Worm (Caenorhabditis elegans) whole organism, L3 larva: ENCODE measurements around the gene R08D7.5.
"Not testable (repeated sequence)": the region's sequence is repeated elsewhere in the genome, so short reads cannot be mapped to it uniquely, and the experiment has no call there.

Experiments
- R02D3.7 ChIP-seq: fragments of 150-350 bp; optimal IDR thresholded peaks from 2 replicates; lab custom pipeline; 2014; ENCODE audit warnings: missing biosample characterization, missing genetic modification characterization
- ceh-28 ChIP-seq: fragments of 150-350 bp; optimal IDR thresholded peaks from 2 replicates; lab custom pipeline; 2014; ENCODE audit warnings: missing biosample characterization, missing genetic modification reagents, missing genetic modification characterization
- daf-12 ChIP-seq: fragments of 150-350 bp; optimal IDR thresholded peaks from 2 replicates; lab custom pipeline; 2014; ENCODE audit warnings: missing biosample characterization, missing genetic modification reagents, missing genetic modification characterization
- egl-27 ChIP-seq: sonication (generic microtip); optimal IDR thresholded peaks from 4 replicates; lab custom pipeline; 2017; ENCODE audit warnings: missing biosample characterization, missing genetic modification reagents, missing genetic modification characterization
- elt-3 ChIP-seq, 3 experiments: fragments of 150-350 bp in 1 of 3; sonication (generic microtip) in 2 of 3; optimal IDR thresholded peaks; 2 replicates in 2 of 3; 4 replicates in 1 of 3; lab custom pipeline; 2014 to 2017; ENCODE audit warnings: missing biosample characterization in 3 of 3, missing genetic modification characterization in 3 of 3
- mdl-1 ChIP-seq: fragments of 150-350 bp; optimal IDR thresholded peaks from 2 replicates; lab custom pipeline; 2014; ENCODE audit warnings: missing biosample characterization, missing genetic modification characterization
- mml-1 ChIP-seq: fragments of 150-350 bp; sonication (generic microtip); optimal IDR thresholded peaks from 3 replicates; lab custom pipeline; 2014; ENCODE audit warnings: missing biosample characterization, missing genetic modification characterization
- nhr-237 ChIP-seq: fragments of 150-350 bp; optimal IDR thresholded peaks from 2 replicates; lab custom pipeline; 2014; ENCODE audit warnings: missing biosample characterization, missing genetic modification characterization
- nhr-28 ChIP-seq: fragments of 150-350 bp; optimal IDR thresholded peaks from 2 replicates; lab custom pipeline; 2014; ENCODE audit warnings: missing biosample characterization, missing genetic modification characterization
- nhr-77 ChIP-seq: fragments of 150-350 bp; optimal IDR thresholded peaks from 2 replicates; lab custom pipeline; 2014; ENCODE audit warnings: missing biosample characterization, missing genetic modification characterization
- tbx-2 ChIP-seq: sonication (generic microtip); optimal IDR thresholded peaks from 2 replicates; lab custom pipeline; 2016; ENCODE audit warnings: mild to moderate bottlenecking, missing genetic modification characterization, missing compliant biosample characterization
- ztf-11 ChIP-seq: fragments of 150-350 bp; optimal IDR thresholded peaks from 2 replicates; lab custom pipeline; 2014; ENCODE audit warnings: missing biosample characterization, missing genetic modification characterization

DNA sequence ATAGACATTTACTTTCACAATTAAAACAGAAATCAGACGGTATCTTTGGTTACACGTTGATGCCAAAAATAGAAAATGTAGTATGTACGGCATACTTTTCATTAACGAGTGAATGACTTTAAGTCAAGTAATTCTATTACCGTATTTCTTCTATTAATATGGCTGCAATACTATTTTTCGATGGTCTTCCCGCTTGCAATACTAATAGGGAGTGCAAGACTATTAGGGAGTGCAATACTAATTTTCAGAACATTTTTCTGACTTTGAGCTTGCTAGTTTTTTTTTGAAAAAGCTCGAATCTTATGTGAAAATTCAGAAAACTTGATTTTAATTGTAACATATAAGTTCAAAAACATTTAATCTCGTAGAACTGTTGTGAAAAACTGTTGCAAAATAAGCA lies 15.8 kb downstream of the R08D7.5 start, which contains the start of gene R08D7.7:
- not testable (repeated sequence) for TF ChIP-seq nhr-237 (tag; lab: Kevin White, UChicago); ztf-11; mdl-1 (tag; lab: Kevin White, UChicago); nhr-77 (tag; lab: Kevin White, UChicago); egl-27 (tag; lab: Kevin White, UChicago); nhr-28 (tag; lab: Kevin White, UChicago); R02D3.7 (tag; lab: Kevin White, UChicago); ceh-28 (tag; lab: Kevin White, UChicago); elt-3 (tag; optimal IDR thresholded peaks at IDR 0.05; lab: Kevin White, UChicago); tbx-2 (tag; lab: Kevin White, UChicago); mml-1; daf-12
